Fruit fly (Drosophila melanogaster) whole organism, prepupa: Measurements from ENCODE around the gene Msp300.
A peak's percentile ranks its signal among the peaks of the same experiment; 100 is the strongest.

Experiments
- Blimp-1 ChIP-seq: fragments of 200-800 bp; sonication (Bioruptor generic); optimal IDR thresholded peaks from 3 replicates; lab custom pipeline; 2017; ENCODE audit warnings: missing biosample characterization, missing genetic modification characterization, mild to moderate bottlenecking, moderate library complexity, missing genetic modification reagents
- CG10669 ChIP-seq: fragments of 200-800 bp; sonication (Bioruptor generic); optimal IDR thresholded peaks from 3 replicates; lab custom pipeline; 2018; ENCODE audit warnings: missing biosample characterization, mild to moderate bottlenecking, missing genetic modification characterization, moderate library complexity
- CG11294 ChIP-seq: fragments of 200-800 bp; sonication (Bioruptor generic); IDR thresholded peaks from 2 replicates; pipeline ENCODE4 v1.3.6; 2022; ENCODE audit warnings: missing biosample characterization, missing genetic modification characterization
- CG11762 ChIP-seq: fragments of 200-800 bp; sonication (Bioruptor generic); optimal IDR thresholded peaks from 3 replicates; lab custom pipeline; 2016; ENCODE audit warnings: missing biosample characterization, missing genetic modification characterization; ENCODE audit not compliant: insufficient read depth
- CG11902 ChIP-seq: fragments of 200-800 bp; sonication (Bioruptor generic); optimal IDR thresholded peaks from 3 replicates; lab custom pipeline; 2016; ENCODE audit warnings: missing biosample characterization, missing genetic modification characterization
- CG15336 ChIP-seq: fragments of 200-800 bp; sonication (Bioruptor generic); IDR thresholded peaks from 2 replicates; pipeline ENCODE4 v1.3.6; 2022; ENCODE audit warnings: missing biosample characterization, missing genetic modification characterization
- CG1621 ChIP-seq: fragments of 200-800 bp; sonication (Bioruptor generic); optimal IDR thresholded peaks from 3 replicates; lab custom pipeline; 2018; ENCODE audit warnings: missing biosample characterization, mild to moderate bottlenecking, missing genetic modification characterization
- CG16779 ChIP-seq: fragments of 200-800 bp; sonication (Bioruptor generic); optimal IDR thresholded peaks from 3 replicates; lab custom pipeline; 2017; ENCODE audit warnings: missing biosample characterization, mild to moderate bottlenecking, missing genetic modification characterization
- CG3032 ChIP-seq: fragments of 200-800 bp; optimal IDR thresholded peaks from 2 replicates; lab custom pipeline; 2019; ENCODE audit warnings: missing biosample characterization, mild to moderate bottlenecking, missing genetic modification characterization, moderate library complexity
- CG31627 ChIP-seq: fragments of 200-800 bp; sonication (Bioruptor generic); optimal IDR thresholded peaks from 3 replicates; lab custom pipeline; 2016; ENCODE audit warnings: missing biosample characterization, missing genetic modification characterization
- CG32006 ChIP-seq: fragments of 200-800 bp; sonication (Bioruptor generic); optimal IDR thresholded peaks from 3 replicates; lab custom pipeline; 2017; ENCODE audit warnings: missing biosample characterization, mild to moderate bottlenecking, missing genetic modification characterization
- CG34406 ChIP-seq: fragments of 200-800 bp; sonication (Bioruptor generic); optimal IDR thresholded peaks from 3 replicates; lab custom pipeline; 2016; ENCODE audit warnings: missing biosample characterization, missing genetic modification characterization
- CG3919 ChIP-seq: fragments of 200-800 bp; sonication (Bioruptor generic); optimal IDR thresholded peaks from 3 replicates; lab custom pipeline; 2016; ENCODE audit warnings: missing biosample characterization, missing genetic modification characterization
- CG4318 ChIP-seq: fragments of 200-800 bp; sonication (Bioruptor generic); optimal IDR thresholded peaks from 3 replicates; lab custom pipeline; 2017; ENCODE audit warnings: missing biosample characterization, mild to moderate bottlenecking, missing genetic modification characterization
- CG6163 ChIP-seq: fragments of 200-800 bp; sonication (Bioruptor generic); IDR thresholded peaks from 3 replicates; pipeline ENCODE4 v1.3.6; 2022; ENCODE audit warnings: missing biosample characterization, missing genetic modification characterization
- CG6276 ChIP-seq: fragments of 200-800 bp; sonication (Bioruptor generic); optimal IDR thresholded peaks from 2 replicates; lab custom pipeline; 2017; ENCODE audit warnings: missing biosample characterization, mild to moderate bottlenecking, missing genetic modification characterization
- CG6792 ChIP-seq: fragments of 200-800 bp; sonication (Bioruptor generic); optimal IDR thresholded peaks from 3 replicates; lab custom pipeline; 2016; ENCODE audit warnings: missing biosample characterization, missing genetic modification characterization
- CG6854 ChIP-seq: fragments of 200-800 bp; sonication (Bioruptor generic); optimal IDR thresholded peaks from 2 replicates; lab custom pipeline; 2017; ENCODE audit warnings: missing biosample characterization, mild to moderate bottlenecking, missing genetic modification characterization
- CG7368 ChIP-seq: fragments of 200-800 bp; sonication (Bioruptor generic); optimal IDR thresholded peaks from 3 replicates; lab custom pipeline; 2016; ENCODE audit warnings: missing biosample characterization, missing genetic modification characterization
- CG8119 ChIP-seq: fragments of 200-800 bp; sonication (Bioruptor generic); IDR thresholded peaks from 3 replicates; pipeline ENCODE4 v1.3.6; 2022; ENCODE audit warnings: missing biosample characterization, missing genetic modification characterization
- CG8319 ChIP-seq: fragments of 200-800 bp; sonication (Bioruptor generic); optimal IDR thresholded peaks from 3 replicates; lab custom pipeline; 2016; ENCODE audit warnings: missing biosample characterization, missing genetic modification characterization
- CG9139 ChIP-seq: fragments of 200-800 bp; sonication (Bioruptor generic); optimal IDR thresholded peaks from 3 replicates; lab custom pipeline; 2017; ENCODE audit warnings: missing biosample characterization, mild to moderate bottlenecking, missing genetic modification characterization
- Eip75B ChIP-seq: fragments of 200-800 bp; sonication (Bioruptor generic); optimal IDR thresholded peaks from 3 replicates; lab custom pipeline; 2016; ENCODE audit warnings: missing biosample characterization, missing genetic modification characterization
- Eip78C ChIP-seq: fragments of 200-800 bp; sonication (Bioruptor generic); peaks from one replicate; lab custom pipeline; 2016; ENCODE audit warnings: missing biosample characterization, missing genetic modification characterization
- Eip93F ChIP-seq: fragments of 200-800 bp; sonication (Bioruptor generic); optimal IDR thresholded peaks from 2 replicates; lab custom pipeline; 2016; ENCODE audit warnings: missing biosample characterization, mild to moderate bottlenecking, missing genetic modification characterization
- Ets21C ChIP-seq: fragments of 200-800 bp; sonication (Bioruptor generic); optimal IDR thresholded peaks from 3 replicates; lab custom pipeline; 2016; ENCODE audit warnings: missing biosample characterization, missing genetic modification characterization
- Ets96B ChIP-seq: fragments of 200-800 bp; optimal IDR thresholded peaks from 2 replicates; lab custom pipeline; 2019; ENCODE audit warnings: missing biosample characterization, mild to moderate bottlenecking, missing genetic modification characterization, moderate library complexity
- Gug ChIP-seq: fragments of 200-800 bp; sonication (Bioruptor generic); IDR thresholded peaks from 2 replicates; pipeline ENCODE4 v1.3.6; 2022; ENCODE audit warnings: missing biosample characterization, missing genetic modification characterization
- Hr38 ChIP-seq: sonication (Bioruptor generic); optimal IDR thresholded peaks from 2 replicates; lab custom pipeline; 2016; ENCODE audit warnings: missing biosample characterization, missing genetic modification characterization
- Hr39 ChIP-seq: fragments of 200-800 bp; sonication (Bioruptor generic); optimal IDR thresholded peaks from 2 replicates; lab custom pipeline; 2016; ENCODE audit warnings: missing biosample characterization, missing genetic modification characterization
- Hr4 ChIP-seq: fragments of 200-800 bp; sonication (Bioruptor generic); optimal IDR thresholded peaks from 3 replicates; lab custom pipeline; 2016; ENCODE audit warnings: missing biosample characterization, missing genetic modification characterization
- Lpt ChIP-seq: fragments of 200-800 bp; sonication (Bioruptor generic); optimal IDR thresholded peaks from 3 replicates; lab custom pipeline; 2016; ENCODE audit warnings: missing biosample characterization, missing genetic modification characterization
- Met ChIP-seq: fragments of 200-800 bp; sonication (Bioruptor generic); optimal IDR thresholded peaks from 3 replicates; lab custom pipeline; 2016; ENCODE audit warnings: missing biosample characterization, missing genetic modification characterization
- OdsH ChIP-seq: fragments of 200-800 bp; sonication (Bioruptor generic); optimal IDR thresholded peaks from 3 replicates; lab custom pipeline; 2016; ENCODE audit warnings: missing biosample characterization, missing genetic modification characterization
- Smox ChIP-seq: fragments of 200-800 bp; sonication (Bioruptor generic); optimal IDR thresholded peaks from 3 replicates; lab custom pipeline; 2016; ENCODE audit warnings: missing biosample characterization, missing genetic modification characterization
- Sox102F ChIP-seq: fragments of 200-800 bp; sonication (Bioruptor generic); optimal IDR thresholded peaks from 2 replicates; lab custom pipeline; 2016; ENCODE audit warnings: missing biosample characterization, mild to moderate bottlenecking, missing genetic modification characterization
- Sox14 ChIP-seq: fragments of 200-800 bp; sonication (Bioruptor generic); optimal IDR thresholded peaks from 3 replicates; lab custom pipeline; 2016; ENCODE audit warnings: missing biosample characterization, missing genetic modification characterization
- achi ChIP-seq: fragments of 200-800 bp; sonication (Bioruptor generic); optimal IDR thresholded peaks from 3 replicates; lab custom pipeline; 2016; ENCODE audit warnings: missing biosample characterization, missing genetic modification characterization
- acj6 ChIP-seq: fragments of 200-800 bp; sonication (Bioruptor generic); optimal IDR thresholded peaks from 3 replicates; lab custom pipeline; 2016; ENCODE audit warnings: missing biosample characterization, missing genetic modification characterization
- cyc ChIP-seq: fragments of 200-800 bp; sonication (Bioruptor generic); optimal IDR thresholded peaks from 3 replicates; lab custom pipeline; 2016; ENCODE audit warnings: missing biosample characterization, missing genetic modification characterization
- dsx ChIP-seq: fragments of 200-800 bp; optimal IDR thresholded peaks from 3 replicates; lab custom pipeline; 2019; ENCODE audit warnings: missing biosample characterization, mild to moderate bottlenecking, missing genetic modification characterization, moderate library complexity; ENCODE audit not compliant: poor library complexity, severe bottlenecking
- eg ChIP-seq: fragments of 200-800 bp; sonication (Bioruptor generic); IDR thresholded peaks from 3 replicates; pipeline ENCODE4 v1.3.6; 2022; ENCODE audit warnings: missing biosample characterization, missing genetic modification characterization
- fd59A ChIP-seq: fragments of 200-800 bp; sonication (Bioruptor generic); optimal IDR thresholded peaks from 2 replicates; lab custom pipeline; 2017; ENCODE audit warnings: missing biosample characterization, mild to moderate bottlenecking, missing genetic modification characterization, missing genetic modification reagents
- fd85E ChIP-seq: fragments of 200-800 bp; sonication (Bioruptor generic); optimal IDR thresholded peaks from 3 replicates; lab custom pipeline; 2016; ENCODE audit warnings: missing biosample characterization, missing genetic modification characterization
- fkh ChIP-seq: fragments of 200-800 bp; sonication (Bioruptor generic); optimal IDR thresholded peaks from 3 replicates; lab custom pipeline; 2017; ENCODE audit warnings: missing biosample characterization, mild to moderate bottlenecking, missing genetic modification characterization, moderate library complexity
- lz ChIP-seq: fragments of 200-800 bp; sonication (Bioruptor generic); optimal IDR thresholded peaks from 3 replicates; lab custom pipeline; 2016; ENCODE audit warnings: missing biosample characterization, missing genetic modification characterization
- net ChIP-seq: fragments of 200-800 bp; sonication (Bioruptor generic); optimal IDR thresholded peaks from 3 replicates; lab custom pipeline; 2016; ENCODE audit warnings: missing biosample characterization, missing genetic modification characterization
- salr ChIP-seq, 2 experiments: fragments of 200-800 bp; sonication (Bioruptor generic); optimal IDR thresholded peaks; 3 replicates each; lab custom pipeline; 2016 to 2018; ENCODE audit warnings: missing biosample characterization in 2 of 2, missing genetic modification characterization in 2 of 2, mild to moderate bottlenecking in 1 of 2
- spab ChIP-seq: fragments of 200-800 bp; sonication (Bioruptor generic); optimal IDR thresholded peaks from 2 replicates; lab custom pipeline; 2017; ENCODE audit warnings: missing biosample characterization, mild to moderate bottlenecking, missing genetic modification characterization, missing genetic modification reagents
- ss ChIP-seq, 2 experiments: fragments of 200-800 bp; sonication (Bioruptor generic); optimal IDR thresholded peaks; 2 replicates in 1 of 2; 3 replicates in 1 of 2; lab custom pipeline; 2017 to 2018; ENCODE audit warnings: mild to moderate bottlenecking in 2 of 2, missing biosample characterization in 2 of 2, missing genetic modification characterization in 2 of 2, moderate library complexity in 1 of 2
- svp ChIP-seq: fragments of 200-800 bp; sonication (Bioruptor generic); peaks from one replicate; lab custom pipeline; 2016; ENCODE audit warnings: missing biosample characterization, missing genetic modification characterization
- topi ChIP-seq: fragments of 200-800 bp; sonication (Bioruptor generic); optimal IDR thresholded peaks from 3 replicates; lab custom pipeline; 2016; ENCODE audit warnings: missing biosample characterization, missing genetic modification characterization

The Msp300 gene

dm6 chr2L:5084586-5085257 lies 16.0 kb upstream of the Msp300 start:
- no peak for TF ChIP-seq Blimp-1 (GFP tag; lab: Kevin White, UChicago)
- TF ChIP-seq Lpt (GFP tag; lab: Kevin White, UChicago) = no peak
- TF ChIP-seq CG3032 (tag; lab: Kevin White, UChicago) = no peak
- no peak for TF ChIP-seq fd85E (GFP tag; lab: Kevin White, UChicago)
- no peak for TF ChIP-seq Hr4 (GFP tag; lab: Kevin White, UChicago)
- no peak for TF ChIP-seq Hr39 (GFP tag; lab: Kevin White, UChicago)
- no peak for TF ChIP-seq Smox
- peak; percentile 19 for TF ChIP-seq Ets21C (GFP tag; lab: Kevin White, UChicago)
- peak; percentile 33 for TF ChIP-seq Sox14 (GFP tag; lab: Kevin White, UChicago)
- no peak for TF ChIP-seq eg (GFP tag; lab: Robert Waterston, UW)
- TF ChIP-seq CG15336 (GFP tag; lab: Robert Waterston, UW) = no peak
- no peak for TF ChIP-seq CG7368 (GFP tag; lab: Kevin White, UChicago)
- TF ChIP-seq Eip93F (GFP tag; lab: Kevin White, UChicago) = no peak
- TF ChIP-seq Ets96B (tag; lab: Kevin White, UChicago) = no peak
- no peak for TF ChIP-seq net
- peak; percentile 29 for TF ChIP-seq Eip78C (GFP tag; lab: Kevin White, UChicago)
- TF ChIP-seq CG32006 (GFP tag; lab: Kevin White, UChicago) = peak; percentile 20
- TF ChIP-seq ss (GFP tag; optimal IDR thresholded peaks at IDR 0.05; lab: Kevin White, UChicago) = no peak
- TF ChIP-seq lz (GFP tag; lab: Kevin White, UChicago) = peak; percentile 52
- no peak for TF ChIP-seq OdsH (GFP tag; lab: Kevin White, UChicago)
- TF ChIP-seq CG9139 = no peak
- TF ChIP-seq CG4318 (GFP tag; lab: Kevin White, UChicago) = no peak
- TF ChIP-seq CG34406 (GFP tag; lab: Kevin White, UChicago) = no peak
- no peak for TF ChIP-seq Hr38 (GFP tag; lab: Kevin White, UChicago)
- TF ChIP-seq CG6163 (GFP tag; lab: Robert Waterston, UW) = no peak
- TF ChIP-seq achi (GFP tag; lab: Kevin White, UChicago) = no peak
- no peak for TF ChIP-seq acj6 (GFP tag; lab: Kevin White, UChicago)
- TF ChIP-seq Gug = no peak
- no peak for TF ChIP-seq CG6854 (GFP tag; lab: Kevin White, UChicago)
- peak; percentile 24 for TF ChIP-seq topi (GFP tag; lab: Kevin White, UChicago)
- TF ChIP-seq CG10669 = no peak
- TF ChIP-seq Eip75B (GFP tag; lab: Kevin White, UChicago) = no peak
- no peak for TF ChIP-seq dsx
- no peak for TF ChIP-seq CG6276
- peak; percentile 47 for TF ChIP-seq Met (GFP tag; lab: Kevin White, UChicago)
- TF ChIP-seq fd59A (GFP tag; lab: Kevin White, UChicago) = no peak
- TF ChIP-seq CG3919 = no peak
- TF ChIP-seq spab (GFP tag; lab: Kevin White, UChicago) = no peak
- peak; percentile 43 for TF ChIP-seq svp (GFP tag; lab: Kevin White, UChicago)
- no peak for TF ChIP-seq CG8119 (GFP tag; lab: Robert Waterston, UW)
- TF ChIP-seq CG1621 = no peak
- TF ChIP-seq CG8319 (GFP tag; lab: Kevin White, UChicago) = no peak
- no peak for TF ChIP-seq CG11294 (GFP tag; lab: Robert Waterston, UW)
- TF ChIP-seq Sox102F = no peak
- peak; percentile 28 for TF ChIP-seq CG31627 (GFP tag; lab: Kevin White, UChicago)
- TF ChIP-seq CG16779 (tag; lab: Kevin White, UChicago) = no peak
- TF ChIP-seq cyc (GFP tag; lab: Kevin White, UChicago) = no peak
- no peak for TF ChIP-seq salr (GFP tag; optimal IDR thresholded peaks at IDR 0.05; lab: Kevin White, UChicago)
- TF ChIP-seq CG11762 = no peak
- TF ChIP-seq CG11902 = no peak
- TF ChIP-seq fkh (GFP tag; lab: Kevin White, UChicago) = peak; percentile 12
- no peak for TF ChIP-seq CG6792 (GFP tag; lab: Kevin White, UChicago)
